Worm (Caenorhabditis elegans): ENCODE data around the gene Y9C9A.8.

DNA sequence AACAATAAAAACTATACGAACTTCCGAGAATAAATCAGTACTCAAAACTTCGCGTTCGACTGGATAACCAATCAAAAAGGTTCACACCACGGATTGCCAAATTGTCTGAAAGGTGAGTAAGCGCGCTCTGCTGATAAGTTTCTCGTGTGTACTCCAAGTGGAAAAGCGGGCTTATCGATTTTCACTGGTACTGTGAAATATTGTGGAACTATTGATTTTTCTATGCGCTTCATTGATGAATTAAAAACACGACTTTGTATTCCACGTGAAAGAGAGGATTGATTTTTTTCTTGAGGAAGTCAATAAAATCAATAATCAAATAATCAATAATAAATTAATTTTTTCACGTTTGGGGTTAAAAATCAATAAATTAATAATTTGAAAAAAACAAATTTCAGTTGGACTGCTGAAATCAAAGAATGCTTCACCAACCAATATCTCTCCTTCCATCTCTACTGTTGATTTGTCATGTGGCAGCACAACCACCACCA is 24.5 kb upstream of the Y9C9A.8 start, which contains the start of gene T08B6.4:
- TF ChIP-seq ztf-29 (GFP tag; IDR thresholded peaks at IDR 0.05) (no peak), med-1 (GFP tag; optimal IDR thresholded peaks at IDR 0.05; ENCODE audit: insufficient read depth) (no peak), flt-1 (GFP tag; IDR thresholded peaks at IDR 0.05) (no peak), cog-1 (tag; optimal IDR thresholded peaks at IDR 0.05) (no peak), ref-1 (GFP tag; conservative IDR thresholded peaks at IDR 0.05) (no peak), ztf-23 (GFP tag; IDR thresholded peaks at IDR 0.05) (no peak)

Measured in whole organism, midembryonic.